Worm (Caenorhabditis elegans): ENCODE data around the gene sinh-1.
A peak's percentile ranks its signal among the peaks of the same experiment; 100 is the strongest.

Gene sinh-1

DNA sequence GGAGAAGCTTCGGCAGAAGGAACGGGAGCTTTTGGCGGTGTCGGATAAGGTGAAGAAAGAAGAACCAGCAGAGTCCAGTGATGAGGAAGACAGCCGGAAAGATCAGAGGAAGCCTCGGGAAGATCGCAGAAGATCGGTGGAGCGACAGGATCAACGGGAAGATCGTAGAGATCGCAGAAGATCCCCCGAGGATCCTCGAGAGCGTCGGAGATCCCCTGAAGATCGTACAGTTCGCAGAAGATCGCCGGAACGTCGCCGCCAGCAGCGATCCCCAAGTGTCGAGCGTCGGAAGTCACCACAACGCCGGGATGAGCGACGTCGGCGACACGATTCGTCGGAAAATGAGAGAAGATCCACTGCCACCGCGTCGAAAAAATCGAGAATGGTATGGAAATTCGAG is 1.9 kb upstream of the sinh-1 start:
- TF ChIP-seq elt-1 (tag; optimal IDR thresholded peaks at IDR 0.05), result no peak
- no peak for TF ChIP-seq tbx-2 (tag; optimal IDR thresholded peaks at IDR 0.05)
- no peak for TF ChIP-seq ZK546.5 (tag; optimal IDR thresholded peaks at IDR 0.05)
- TF ChIP-seq R02D3.7 (tag; optimal IDR thresholded peaks at IDR 0.05), result no peak
- no peak for TF ChIP-seq fkh-10 (GFP tag; optimal IDR thresholded peaks at IDR 0.05)
- TF ChIP-seq nhr-76 (tag; optimal IDR thresholded peaks at IDR 0.05), result no peak
- TF ChIP-seq ceh-82 (tag; optimal IDR thresholded peaks at IDR 0.05), result no peak
- TF ChIP-seq nhr-23 (tag; optimal IDR thresholded peaks at IDR 0.05), result no peak
- TF ChIP-seq mml-1 (tag; optimal IDR thresholded peaks at IDR 0.05), result no peak
- TF ChIP-seq ama-1 (optimal IDR thresholded peaks at IDR 0.05), result no peak
- TF ChIP-seq elt-2 (tag; optimal IDR thresholded peaks at IDR 0.05), result no peak
- no peak for TF ChIP-seq fkh-2 (tag; optimal IDR thresholded peaks at IDR 0.05)
- TF ChIP-seq ceh-28 (tag; optimal IDR thresholded peaks at IDR 0.05), result no peak
- no peak for TF ChIP-seq pqm-1 (tag; optimal IDR thresholded peaks at IDR 0.05)
- no peak for TF ChIP-seq aly-2 (tag; optimal IDR thresholded peaks at IDR 0.05)
- TF ChIP-seq elt-3 (tag; optimal IDR thresholded peaks at IDR 0.05), result no peak
- TF ChIP-seq nhr-43 (tag; optimal IDR thresholded peaks at IDR 0.05; ENCODE audit: poor library complexity, severe bottlenecking), result no peak
- no peak for TF ChIP-seq skn-1 (tag; optimal IDR thresholded peaks at IDR 0.05)

DNA sequence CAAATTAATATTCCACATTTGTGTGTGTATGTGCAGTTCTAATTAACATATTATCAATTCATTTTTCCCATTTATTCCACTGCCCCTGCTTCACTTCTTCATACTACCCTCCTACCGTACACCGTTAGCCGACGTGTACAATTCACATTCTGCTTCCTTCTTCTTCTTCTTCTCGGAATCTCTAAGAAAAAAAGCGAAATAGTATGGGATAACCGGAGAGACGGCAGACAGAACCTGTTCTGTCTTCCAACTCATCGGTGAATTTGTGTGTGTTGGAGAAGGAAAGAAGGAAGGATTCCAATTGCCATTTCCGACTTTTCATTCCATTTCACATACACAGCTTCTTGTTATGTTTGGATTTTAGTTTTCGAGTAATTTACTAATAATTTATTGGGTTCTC is 9.4 kb downstream of the sinh-1 start:
- TF ChIP-seq ama-1 (optimal IDR thresholded peaks at IDR 0.05) (no peak), unc-39 (tag; optimal IDR thresholded peaks at IDR 0.05) (no peak), skn-1 (tag; optimal IDR thresholded peaks at IDR 0.05) (no peak), nhr-12 (tag; optimal IDR thresholded peaks at IDR 0.05) (no peak), nhr-67 (tag; optimal IDR thresholded peaks at IDR 0.05) (no peak), ztf-4 (tag; optimal IDR thresholded peaks at IDR 0.05) (no peak), fkh-10 (GFP tag; optimal IDR thresholded peaks at IDR 0.05) (no peak), lin-15B (tag; optimal IDR thresholded peaks at IDR 0.05) (peak; percentile 38), ZK546.5 (tag; optimal IDR thresholded peaks at IDR 0.05) (no peak), pqm-1 (tag; optimal IDR thresholded peaks at IDR 0.05) (no peak), nhr-11 (tag; optimal IDR thresholded peaks at IDR 0.05) (no peak), mml-1 (tag; optimal IDR thresholded peaks at IDR 0.05) (no peak), nhr-43 (tag; optimal IDR thresholded peaks at IDR 0.05; ENCODE audit: poor library complexity, severe bottlenecking) (no peak), nfya-1 (tag; optimal IDR thresholded peaks at IDR 0.05; ENCODE audit: insufficient read depth) (peak; percentile 49), ceh-28 (tag; optimal IDR thresholded peaks at IDR 0.05) (no peak), tbx-2 (tag; optimal IDR thresholded peaks at IDR 0.05) (no peak), ceh-9 (tag; optimal IDR thresholded peaks at IDR 0.05) (no peak), ceh-82 (tag; optimal IDR thresholded peaks at IDR 0.05) (no peak), hmg-11 (tag; optimal IDR thresholded peaks at IDR 0.05) (peak; percentile 22), elt-3 (tag; optimal IDR thresholded peaks at IDR 0.05) (peak in 1 of 3 experiments; percentile 13), elt-2 (tag; optimal IDR thresholded peaks at IDR 0.05) (no peak), pha-4 (tag; optimal IDR thresholded peaks at IDR 0.05) (no peak), unc-62 (GFP tag; optimal IDR thresholded peaks at IDR 0.05) (no peak), nhr-23 (tag; optimal IDR thresholded peaks at IDR 0.05) (peak; percentile 78), mdl-1 (tag; optimal IDR thresholded peaks at IDR 0.05) (no peak), lin-39 (tag; optimal IDR thresholded peaks at IDR 0.05) (no peak), nhr-25 (tag; optimal IDR thresholded peaks at IDR 0.05) (peak; percentile 67), jun-1 (tag; optimal IDR thresholded peaks at IDR 0.05) (no peak), egl-5 (tag; optimal IDR thresholded peaks at IDR 0.05) (no peak), fkh-2 (tag; optimal IDR thresholded peaks at IDR 0.05) (no peak), nhr-76 (tag; optimal IDR thresholded peaks at IDR 0.05) (no peak), nhr-237 (tag; optimal IDR thresholded peaks at IDR 0.05) (no peak)

ce11 chrII:12239449-12239848 is 11.3 kb downstream of the sinh-1 start:
- peak; percentile 98 for TF ChIP-seq elt-1 (tag; optimal IDR thresholded peaks at IDR 0.05)
- no peak for TF ChIP-seq fkh-10 (GFP tag; optimal IDR thresholded peaks at IDR 0.05)
- peak in 2 of 3 experiments; percentile 24 to 34 for TF ChIP-seq elt-3 (tag; optimal IDR thresholded peaks at IDR 0.05)
- TF ChIP-seq ceh-82 (tag; optimal IDR thresholded peaks at IDR 0.05), result no peak
- TF ChIP-seq nhr-23 (tag; optimal IDR thresholded peaks at IDR 0.05), result peak; percentile 90
- TF ChIP-seq ceh-28 (tag; optimal IDR thresholded peaks at IDR 0.05), result peak; percentile 0
- peak; percentile 96 for TF ChIP-seq nhr-25 (tag; optimal IDR thresholded peaks at IDR 0.05)

DNA sequence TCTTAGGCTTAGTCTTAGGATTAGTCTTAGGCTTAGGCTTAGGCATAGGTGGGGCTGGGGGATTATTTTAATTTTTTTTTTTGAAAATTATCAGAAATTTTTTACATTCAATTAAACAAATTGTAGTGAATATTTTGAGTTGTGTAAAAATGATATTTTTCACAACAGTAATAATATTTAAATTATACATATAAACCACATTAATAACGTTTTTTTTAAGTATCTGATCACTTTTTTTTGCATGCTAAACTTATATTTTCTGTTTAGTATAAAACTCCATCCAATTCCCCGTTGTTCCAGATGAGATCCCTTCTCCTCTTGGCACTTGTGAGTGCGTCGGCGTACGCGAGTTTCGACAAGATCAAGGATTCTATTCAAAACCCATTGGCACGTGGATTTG is 12.0 kb downstream of the sinh-1 start, which contains the start of gene txdc-12.1:
txdc-12.1 (plus strand) TSS at position 301 of the 400 bp plus-strand sequence.
- TF ChIP-seq nhr-76 (tag; optimal IDR thresholded peaks at IDR 0.05) (no peak), fkh-2 (tag; optimal IDR thresholded peaks at IDR 0.05) (no peak), mdl-1 (tag; optimal IDR thresholded peaks at IDR 0.05) (no peak), elt-2 (tag; optimal IDR thresholded peaks at IDR 0.05) (no peak), ceh-16 (tag; optimal IDR thresholded peaks at IDR 0.05) (no peak)

Data from whole organism, L3 larva.